Worm (Caenorhabditis elegans): Measurements from ENCODE around the gene R11E3.1.

ce11 chrIV:4760378-4761084, 29.0 kb upstream of the R11E3.1 start, which contains the start of the genes memi-1 and cyp-31A3:
- no peak for TF ChIP-seq ama-1 (optimal IDR thresholded peaks at IDR 0.05)
- TF ChIP-seq snpc-4 (tag; optimal IDR thresholded peaks at IDR 0.05): no peak
- TF ChIP-seq fos-1 (tag; optimal IDR thresholded peaks at IDR 0.05): no peak
- no peak for TF ChIP-seq mdl-1 (tag; optimal IDR thresholded peaks at IDR 0.05)
- no peak for TF ChIP-seq ceh-9 (tag; optimal IDR thresholded peaks at IDR 0.05)
- TF ChIP-seq zag-1 (tag; optimal IDR thresholded peaks at IDR 0.05): no peak
- no peak for TF ChIP-seq nhr-77 (tag; optimal IDR thresholded peaks at IDR 0.05)
- TF ChIP-seq ztf-11 (tag; optimal IDR thresholded peaks at IDR 0.05): no peak

Measured in whole organism, L3 larva.